Worm (Caenorhabditis elegans) whole organism, young adult: Measurements from ENCODE around the gene C25A11.2.
"Not testable (repeated sequence)": the region's sequence is repeated elsewhere in the genome, so short reads cannot be mapped to it uniquely, and the experiment has no call there.

Experiments used
- B0261.1 ChIP-seq: sonication (generic microtip); optimal IDR thresholded peaks from 2 replicates; lab custom pipeline; 2016; ENCODE audit warnings: mild to moderate bottlenecking, missing genetic modification characterization, moderate library complexity, missing compliant biosample characterization
- D2030.7 ChIP-seq: fragments of 200-800 bp; sonication (Bioruptor generic); IDR thresholded peaks from 2 replicates; pipeline ENCODE4 v1.3.6; 2022; ENCODE audit warnings: missing genetic modification reagents, missing genetic modification characterization, missing compliant biosample characterization
- F23B12.7 ChIP-seq: sonication (generic microtip); optimal IDR thresholded peaks from 2 replicates; lab custom pipeline; 2017; ENCODE audit warnings: missing genetic modification characterization, mild to moderate bottlenecking, missing compliant biosample characterization, antibody characterized with exemption, moderate library complexity; ENCODE audit not compliant: insufficient read depth
- F33H1.4 ChIP-seq: fragments of 200-800 bp; sonication (Bioruptor generic); IDR thresholded peaks from 2 replicates; pipeline ENCODE4 v1.3.6; 2022; ENCODE audit warnings: missing genetic modification reagents, missing genetic modification characterization, missing compliant biosample characterization
- F37B4.10 ChIP-seq: fragments of 200-800 bp; sonication (Bioruptor generic); IDR thresholded peaks from 2 replicates; pipeline ENCODE4 v1.3.6; 2022; ENCODE audit warnings: missing genetic modification characterization, missing compliant biosample characterization
- F49E8.2 ChIP-seq: sonication (generic microtip); optimal IDR thresholded peaks from 3 replicates; lab custom pipeline; 2017; ENCODE audit warnings: missing genetic modification characterization, mild to moderate bottlenecking, missing compliant biosample characterization, antibody characterized with exemption, moderate library complexity; ENCODE audit not compliant: insufficient read depth
- T07F8.4 ChIP-seq: sonication (generic microtip); optimal IDR thresholded peaks from 2 replicates; lab custom pipeline; 2016; ENCODE audit warnings: mild to moderate bottlenecking, missing genetic modification characterization, moderate library complexity, missing compliant biosample characterization
- Y56A3A.18 ChIP-seq: fragments of 200-800 bp; sonication (Bioruptor generic); IDR thresholded peaks from 2 replicates; pipeline ENCODE4 v1.3.6; 2022; ENCODE audit warnings: missing genetic modification reagents, missing genetic modification characterization, missing compliant biosample characterization
- ZK185.1 ChIP-seq: sonication (generic microtip); optimal IDR thresholded peaks from 2 replicates; lab custom pipeline; 2016; ENCODE audit warnings: mild to moderate bottlenecking, missing genetic modification characterization, missing compliant biosample characterization; ENCODE audit not compliant: poor library complexity, severe bottlenecking
- ama-1 ChIP-seq, 3 experiments: fragments of 150-350 bp in 1 of 3; sonication (generic microtip) in 2 of 3; optimal IDR thresholded peaks; 2 replicates each; lab custom pipeline; 2014 to 2018; ENCODE audit warnings: missing biosample characterization in 2 of 3, missing genetic modification characterization in 2 of 3, missing genetic modification reagents in 2 of 3
- athp-1 ChIP-seq: sonication (generic microtip); optimal IDR thresholded peaks from 2 replicates; lab custom pipeline; 2017; ENCODE audit warnings: mild to moderate bottlenecking, missing genetic modification characterization, missing compliant biosample characterization
- attf-6 ChIP-seq: fragments of 200-800 bp; sonication (Bioruptor generic); IDR thresholded peaks from 2 replicates; pipeline ENCODE4 v1.3.6; 2022; ENCODE audit warnings: missing genetic modification reagents, missing genetic modification characterization, missing compliant biosample characterization
- ccch-3 ChIP-seq: fragments of 200-800 bp; sonication (Bioruptor generic); optimal IDR thresholded peaks from 2 replicates; lab custom pipeline; 2018; ENCODE audit warnings: mild to moderate bottlenecking, missing genetic modification characterization, missing compliant biosample characterization
- chd-7 ChIP-seq: sonication (generic microtip); optimal IDR thresholded peaks from 2 replicates; lab custom pipeline; 2016; ENCODE audit warnings: mild to moderate bottlenecking, missing genetic modification characterization, moderate library complexity, missing compliant biosample characterization
- die-1 ChIP-seq: sonication (generic microtip); optimal IDR thresholded peaks from 2 replicates; lab custom pipeline; 2016; ENCODE audit warnings: missing genotype, mild to moderate bottlenecking, missing genetic modification characterization, missing compliant biosample characterization
- dpl-1 ChIP-seq: fragments of 150-350 bp; optimal IDR thresholded peaks from 2 replicates; lab custom pipeline; 2014; ENCODE audit warnings: missing biosample characterization, missing genetic modification reagents, missing genetic modification characterization
- ekl-4 ChIP-seq: fragments of 200-800 bp; sonication (Bioruptor generic); IDR thresholded peaks from 2 replicates; pipeline ENCODE4 v1.3.6; 2022; ENCODE audit warnings: missing genetic modification reagents, missing genetic modification characterization, missing compliant biosample characterization
- hlh-26 ChIP-seq: fragments of 200-800 bp; sonication (Bioruptor generic); conservative IDR thresholded peaks from 2 replicates; pipeline ENCODE4 v1.3.6; 2022; ENCODE audit warnings: missing genetic modification reagents, missing genetic modification characterization, missing compliant biosample characterization
- hmg-1.2 ChIP-seq: fragments of 200-800 bp; sonication (Bioruptor generic); IDR thresholded peaks from 2 replicates; pipeline ENCODE4 v1.3.6; 2022; ENCODE audit warnings: missing genetic modification reagents, missing genetic modification characterization, missing compliant biosample characterization
- let-526 ChIP-seq: fragments of 200-800 bp; sonication (Bioruptor generic); IDR thresholded peaks from 2 replicates; pipeline ENCODE4 v1.3.6; 2022; ENCODE audit warnings: missing genetic modification reagents, missing genetic modification characterization, missing compliant biosample characterization
- lin-26 ChIP-seq: fragments of 200-800 bp; sonication (Bioruptor generic); IDR thresholded peaks from 2 replicates; pipeline ENCODE4 v1.3.6; 2022; ENCODE audit warnings: missing genetic modification reagents, missing genetic modification characterization, missing compliant biosample characterization
- lin-54 ChIP-seq: fragments of 200-800 bp; sonication (Bioruptor generic); optimal IDR thresholded peaks from 2 replicates; lab custom pipeline; 2018; ENCODE audit warnings: mild to moderate bottlenecking, missing genetic modification characterization, missing compliant biosample characterization
- madf-3 ChIP-seq: fragments of 200-800 bp; sonication (Bioruptor generic); IDR thresholded peaks from 2 replicates; pipeline ENCODE4 v1.3.6; 2022; ENCODE audit warnings: missing genetic modification reagents, missing genetic modification characterization, missing compliant biosample characterization
- madf-6 ChIP-seq: fragments of 200-800 bp; sonication (Bioruptor generic); IDR thresholded peaks from 2 replicates; pipeline ENCODE4 v1.3.6; 2022; ENCODE audit warnings: missing genetic modification reagents, missing genetic modification characterization, missing compliant biosample characterization
- mcd-1 ChIP-seq: fragments of 200-800 bp; sonication (Bioruptor generic); IDR thresholded peaks from 2 replicates; pipeline ENCODE4 v1.3.6; 2022; ENCODE audit warnings: missing genetic modification reagents, missing genetic modification characterization, missing compliant biosample characterization
- mes-4 ChIP-seq: sonication (generic microtip); optimal IDR thresholded peaks from 2 replicates; lab custom pipeline; 2016; ENCODE audit warnings: missing genotype, missing genetic modification characterization, missing compliant biosample characterization
- mxl-1 ChIP-seq: sonication (generic microtip); optimal IDR thresholded peaks from 2 replicates; lab custom pipeline; 2016; ENCODE audit warnings: missing genetic modification characterization, missing compliant biosample characterization
- nfya-2 ChIP-seq: fragments of 200-800 bp; sonication (Bioruptor generic); IDR thresholded peaks from 2 replicates; pipeline ENCODE4 v1.3.6; 2022; ENCODE audit warnings: missing genetic modification reagents, missing genetic modification characterization, missing compliant biosample characterization
- nfyb-1 ChIP-seq: fragments of 200-800 bp; sonication (Bioruptor generic); IDR thresholded peaks from 2 replicates; pipeline ENCODE4 v1.3.6; 2022; ENCODE audit warnings: missing genetic modification reagents, missing genetic modification characterization, missing compliant biosample characterization
- nhr-120 ChIP-seq: fragments of 200-800 bp; sonication (Bioruptor generic); IDR thresholded peaks from 2 replicates; pipeline ENCODE4 v1.3.6; 2022; ENCODE audit warnings: missing genetic modification characterization, missing compliant biosample characterization
- nhr-90 ChIP-seq: sonication (generic microtip); optimal IDR thresholded peaks from 2 replicates; lab custom pipeline; 2016; ENCODE audit warnings: missing genotype, mild to moderate bottlenecking, missing genetic modification characterization, missing compliant biosample characterization
- pbrm-1 ChIP-seq: fragments of 200-800 bp; sonication (Bioruptor generic); IDR thresholded peaks from 2 replicates; pipeline ENCODE4 v1.3.6; 2022; ENCODE audit warnings: missing genetic modification reagents, missing genetic modification characterization, missing compliant biosample characterization
- rcor-1 ChIP-seq: fragments of 200-800 bp; sonication (Bioruptor generic); IDR thresholded peaks from 2 replicates; pipeline ENCODE4 v1.3.6; 2022; ENCODE audit warnings: missing genetic modification reagents, missing genetic modification characterization, missing compliant biosample characterization
- rec-8 ChIP-seq, 2 experiments: sonication (generic microtip); optimal IDR thresholded peaks; 2 replicates each; lab custom pipeline; 2016; ENCODE audit warnings: mild to moderate bottlenecking in 2 of 2, missing genetic modification characterization in 2 of 2, missing genetic modification reagents in 2 of 2, missing genotype in 2 of 2, missing biosample characterization in 1 of 2, missing compliant biosample characterization in 1 of 2, moderate library complexity in 1 of 2
- rpc-1 ChIP-seq, 2 experiments: fragments of 150-350 bp in 1 of 2; sonication (generic microtip) in 1 of 2; optimal IDR thresholded peaks; 2 replicates each; lab custom pipeline; 2014 to 2018; ENCODE audit warnings: missing biosample characterization in 1 of 2, missing genetic modification characterization in 1 of 2, missing genetic modification reagents in 1 of 2, missing genotype in 1 of 2
- snpc-3.4 ChIP-seq: sonication (generic microtip); optimal IDR thresholded peaks from 2 replicates; lab custom pipeline; 2017; ENCODE audit warnings: missing genetic modification characterization, mild to moderate bottlenecking, missing compliant biosample characterization, antibody characterized with exemption, moderate library complexity, missing genotype, missing genetic modification reagents
- tbp1 ChIP-seq: fragments of 200-800 bp; sonication (Bioruptor generic); optimal IDR thresholded peaks from 2 replicates; lab custom pipeline; 2018; ENCODE audit warnings: mild to moderate bottlenecking, missing genetic modification characterization, missing compliant biosample characterization
- unc-62 ChIP-seq: fragments of 150-350 bp; optimal IDR thresholded peaks from 2 replicates; lab custom pipeline; 2014; ENCODE audit warnings: missing biosample characterization, missing genetic modification reagents, missing genetic modification characterization
- ztf-18 ChIP-seq: sonication (generic microtip); optimal IDR thresholded peaks from 2 replicates; lab custom pipeline; 2016; ENCODE audit warnings: missing genotype, mild to moderate bottlenecking, missing genetic modification characterization, missing compliant biosample characterization
- ztf-25 ChIP-seq: fragments of 200-800 bp; sonication (Bioruptor generic); IDR thresholded peaks from 2 replicates; pipeline ENCODE4 v1.3.6; 2022; ENCODE audit warnings: missing genetic modification reagents, missing genetic modification characterization, missing compliant biosample characterization
- ztf-3 ChIP-seq: fragments of 200-800 bp; sonication (Bioruptor generic); optimal IDR thresholded peaks from 2 replicates; lab custom pipeline; 2018; ENCODE audit warnings: mild to moderate bottlenecking, missing genetic modification characterization, missing compliant biosample characterization

C25A11.2 gene

DNA sequence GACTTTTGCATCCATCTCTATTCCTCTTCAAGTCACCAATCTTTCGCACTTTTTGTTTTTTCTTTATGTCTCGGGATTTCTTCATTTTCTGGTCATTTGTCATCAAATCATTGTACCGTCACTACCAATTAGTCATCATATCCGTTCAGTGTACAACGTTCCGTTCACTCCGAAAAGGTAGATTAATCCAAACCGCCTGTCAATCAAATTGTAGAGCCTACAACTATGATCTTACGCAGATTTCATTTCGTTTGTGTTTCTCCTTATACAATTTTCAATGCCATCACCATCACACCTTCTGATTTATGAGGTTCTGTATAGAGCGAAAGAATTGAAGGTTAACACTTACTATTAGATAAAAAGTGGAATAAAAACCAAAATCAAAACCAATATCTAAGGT lies 28.0 kb upstream of the C25A11.2 start:
- peak; percentile 53 for TF ChIP-seq unc-62 (GFP tag; lab: Kevin White, UChicago)
- no peak for TF ChIP-seq mes-4 (tag; lab: Kevin White, UChicago)
- TF ChIP-seq, all 124 proteins: peak for 1

DNA sequence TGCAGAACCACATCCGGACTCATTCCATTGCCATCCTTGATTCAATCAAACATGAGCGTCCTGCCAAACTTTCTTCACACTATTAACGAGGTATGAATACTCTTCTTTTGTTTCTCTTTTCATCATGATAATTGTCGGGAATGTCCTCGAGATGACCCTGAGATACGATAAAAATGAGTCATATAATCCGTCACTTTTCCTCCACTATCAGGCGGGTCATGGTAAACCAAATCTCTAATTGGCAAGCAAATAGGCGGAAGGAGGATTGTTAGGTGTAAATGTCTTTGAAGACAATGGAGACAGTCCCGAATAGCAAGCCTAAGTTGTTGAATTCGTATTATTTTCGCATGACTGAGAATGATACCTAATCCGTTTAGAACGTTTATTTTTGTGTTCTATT lies 25.2 kb upstream of the C25A11.2 start:
- no peak for TF ChIP-seq let-526 (GFP tag; lab: Robert Waterston, UW)

DNA sequence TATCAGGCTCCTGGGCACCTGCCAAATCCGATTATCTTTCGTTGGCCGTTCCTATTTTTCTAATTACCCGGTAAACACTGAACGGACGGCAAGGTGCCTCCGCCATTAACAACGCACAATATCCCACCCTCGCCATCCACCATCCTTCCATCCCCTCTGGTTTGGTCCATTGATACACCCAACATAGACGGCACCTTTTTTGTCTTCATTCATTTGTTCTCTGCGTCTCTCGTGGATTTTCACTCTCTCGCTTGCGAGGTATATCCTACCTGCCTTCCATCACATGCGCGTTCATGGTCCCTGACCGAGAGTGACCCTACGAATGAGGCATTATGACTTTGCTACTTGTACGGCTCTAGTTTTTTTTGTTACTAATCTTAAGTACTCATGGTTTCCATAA lies 24.3 kb upstream of the C25A11.2 start:
- TF ChIP-seq nfya-2 (GFP tag; lab: Robert Waterston, UW) = no peak
- no peak for TF ChIP-seq ztf-3
- no peak for TF ChIP-seq chd-7 (tag; lab: Kevin White, UChicago)
- TF ChIP-seq F33H1.4 (GFP tag; lab: Robert Waterston, UW) = no peak
- no peak for TF ChIP-seq dpl-1 (GFP tag; lab: Kevin White, UChicago)
- TF ChIP-seq hlh-26 = no peak
- TF ChIP-seq ccch-3 = no peak

DNA sequence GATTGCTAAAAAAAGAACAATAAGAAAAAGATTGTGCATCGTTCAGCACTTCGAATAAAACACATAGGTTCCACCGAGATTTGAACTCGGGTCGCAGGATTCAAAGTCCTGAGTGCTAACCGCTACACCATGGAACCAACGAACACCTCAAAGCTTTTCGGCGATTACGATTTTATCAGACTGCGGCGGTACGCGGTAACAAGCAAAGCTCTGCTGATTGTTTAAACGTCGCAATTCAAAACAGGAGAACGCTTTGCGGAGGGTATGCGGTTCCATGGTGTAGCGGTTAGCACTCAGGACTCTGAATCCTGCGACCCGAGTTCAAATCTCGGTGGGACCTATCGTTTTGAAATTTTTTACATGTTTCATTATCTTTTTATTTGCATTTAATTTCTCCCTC lies 23.3 kb upstream of the C25A11.2 start:
- TF ChIP-seq D2030.7 (GFP tag; lab: Robert Waterston, UW) (0 out of 2 replicates have a peak, but pooled peaks have one; percentile 39), rpc-1 (optimal IDR thresholded peaks at IDR 0.05; lab: Kevin White, UChicago) (peak; percentile 78), rpc-1 (tag; optimal IDR thresholded peaks at IDR 0.05; lab: Kevin White, UChicago) (peak; percentile 82), F37B4.10 (GFP tag; lab: Robert Waterston, UW) (0 out of 2 replicates have a peak, but pooled peaks have one; percentile 84), rec-8 (tag; optimal IDR thresholded peaks at IDR 0.05; lab: Kevin White, UChicago) (peak in 1 of 2 experiments; percentile 44), nhr-90 (tag; lab: Kevin White, UChicago) (peak; percentile 16), T07F8.4 (tag; lab: Kevin White, UChicago) (peak; percentile 26), ekl-4 (GFP tag; lab: Robert Waterston, UW) (peak; percentile 47; the same call in 1 of the 2 replicates), mes-4 (tag; lab: Kevin White, UChicago) (peak; percentile 55), hmg-1.2 (GFP tag; lab: Robert Waterston, UW) (peak; percentile 65), F23B12.7 (tag; lab: Kevin White, UChicago) (peak; percentile 12), madf-6 (GFP tag; lab: Robert Waterston, UW) (0 out of 2 replicates have a peak, but pooled peaks have one; percentile 34), tbp1 (peak; percentile 87), die-1 (tag; lab: Kevin White, UChicago) (peak; percentile 58), Y56A3A.18 (peak; percentile 62; the same call in 1 of the 2 replicates), mxl-1 (tag; lab: Kevin White, UChicago) (peak; percentile 17), snpc-3.4 (peak; percentile 68), B0261.1 (tag; lab: Kevin White, UChicago) (peak; percentile 82), madf-3 (GFP tag; lab: Robert Waterston, UW) (0 out of 2 replicates have a peak, but pooled peaks have one; percentile 12), nhr-120 (GFP tag; lab: Robert Waterston, UW) (0 out of 2 replicates have a peak, but pooled peaks have one; percentile 63), ZK185.1 (peak; percentile 15), athp-1 (tag; lab: Kevin White, UChicago) (peak; percentile 2), rcor-1 (peak; percentile 6; the same call in 1 of the 2 replicates), ztf-25 (GFP tag; lab: Robert Waterston, UW) (peak; percentile 8; the same call in 1 of the 2 replicates), ztf-18 (peak; percentile 27), ama-1 (GFP tag; optimal IDR thresholded peaks at IDR 0.05; lab: Kevin White, UChicago) (peak in 1 of 2 experiments; percentile 34), lin-26 (GFP tag; lab: Robert Waterston, UW) (peak; percentile 74; the same call in 1 of the 2 replicates), pbrm-1 (peak; percentile 40), F49E8.2 (tag; lab: Kevin White, UChicago) (peak; percentile 39), nfyb-1 (GFP tag; lab: Robert Waterston, UW) (peak; percentile 64; the same call in 1 of the 2 replicates), mcd-1 (peak; percentile 32; the same call in 1 of the 2 replicates), attf-6 (GFP tag; lab: Robert Waterston, UW) (0 out of 2 replicates have a peak, but pooled peaks have one; percentile 58), lin-54 (GFP tag; lab: Kevin White, UChicago) (peak; percentile 5)
- not testable (repeated sequence) for TF ChIP-seq ama-1 (optimal IDR thresholded peaks at IDR 0.05; lab: Kevin White, UChicago)
